Worm (Caenorhabditis elegans): ENCODE results near the gene sul-2.

DNA sequence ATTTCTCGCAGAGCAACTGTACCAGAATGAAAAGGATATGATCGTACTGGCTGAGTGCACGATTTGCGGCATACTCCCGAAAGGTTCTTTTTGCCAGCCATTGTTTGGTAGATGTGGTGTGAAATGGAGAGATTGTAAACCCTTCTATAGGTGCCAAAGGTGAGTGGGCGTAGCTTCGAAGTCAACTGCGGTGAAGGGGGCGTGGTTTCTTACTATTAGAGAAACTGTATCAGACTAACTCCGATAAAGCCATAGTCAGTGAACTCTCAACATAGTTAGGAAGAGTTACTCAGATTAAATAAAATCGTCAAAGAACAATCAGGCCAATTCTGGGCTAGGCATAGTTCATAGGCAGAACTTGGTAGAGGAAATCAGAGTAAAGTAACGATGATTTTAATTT is 19.8 kb downstream of the sul-2 start, which contains the start of gene F20D6.9:
- TF ChIP-seq klf-2 (GFP tag; conservative IDR thresholded peaks at IDR 0.05): no peak
- no peak for TF ChIP-seq cog-1 (tag; optimal IDR thresholded peaks at IDR 0.05)
- no peak for TF ChIP-seq tab-1 (GFP tag; IDR thresholded peaks at IDR 0.05)
- TF ChIP-seq flt-1 (GFP tag; IDR thresholded peaks at IDR 0.05): no peak
- no peak for TF ChIP-seq ref-1 (GFP tag; conservative IDR thresholded peaks at IDR 0.05)
- no peak for TF ChIP-seq ztf-23 (GFP tag; IDR thresholded peaks at IDR 0.05)
- no peak for TF ChIP-seq T22C8.4 (GFP tag; IDR thresholded peaks at IDR 0.05)
- TF ChIP-seq med-1 (GFP tag; optimal IDR thresholded peaks at IDR 0.05; ENCODE audit: insufficient read depth): no peak

Data from whole organism, midembryonic.